Worm (Caenorhabditis elegans) whole organism, L3 larva: ENCODE results near the gene par-3.

ENCODE experiments used
- R02D3.7 ChIP-seq: fragments of 150-350 bp; optimal IDR thresholded peaks from 2 replicates; lab custom pipeline; 2014; ENCODE audit warnings: missing biosample characterization, missing genetic modification characterization
- ZK546.5 ChIP-seq: sonication (generic microtip); optimal IDR thresholded peaks from 2 replicates; lab custom pipeline; 2017; ENCODE audit warnings: missing biosample characterization, missing genetic modification characterization
- aly-2 ChIP-seq: fragments of 150-350 bp; optimal IDR thresholded peaks from 2 replicates; lab custom pipeline; 2014; ENCODE audit warnings: missing biosample characterization, missing genetic modification characterization
- ama-1 ChIP-seq: fragments of 150-350 bp; optimal IDR thresholded peaks from 2 replicates; lab custom pipeline; 2018
- ceh-16 ChIP-seq: sonication (generic microtip); optimal IDR thresholded peaks from 2 replicates; lab custom pipeline; 2017; ENCODE audit warnings: missing biosample characterization, missing genetic modification characterization
- ceh-28 ChIP-seq: fragments of 150-350 bp; optimal IDR thresholded peaks from 2 replicates; lab custom pipeline; 2014; ENCODE audit warnings: missing biosample characterization, missing genetic modification reagents, missing genetic modification characterization
- ceh-82 ChIP-seq: fragments of 150-350 bp; optimal IDR thresholded peaks from 2 replicates; lab custom pipeline; 2014; ENCODE audit warnings: missing biosample characterization, missing genetic modification characterization
- ceh-9 ChIP-seq: sonication (generic microtip); optimal IDR thresholded peaks from 2 replicates; lab custom pipeline; 2018; ENCODE audit warnings: missing biosample characterization, missing genetic modification characterization
- daf-12 ChIP-seq: fragments of 150-350 bp; optimal IDR thresholded peaks from 2 replicates; lab custom pipeline; 2014; ENCODE audit warnings: missing biosample characterization, missing genetic modification reagents, missing genetic modification characterization
- egl-27 ChIP-seq: sonication (generic microtip); optimal IDR thresholded peaks from 4 replicates; lab custom pipeline; 2017; ENCODE audit warnings: missing biosample characterization, missing genetic modification reagents, missing genetic modification characterization
- elt-1 ChIP-seq: fragments of 150-350 bp; optimal IDR thresholded peaks from 2 replicates; lab custom pipeline; 2014; ENCODE audit warnings: missing biosample characterization, missing genetic modification characterization
- elt-2 ChIP-seq: sonication (generic microtip); optimal IDR thresholded peaks from 2 replicates; lab custom pipeline; 2016; ENCODE audit warnings: missing genetic modification reagents, mild to moderate bottlenecking, missing genetic modification characterization, missing compliant biosample characterization
- elt-3 ChIP-seq, 3 experiments: fragments of 150-350 bp in 1 of 3; sonication (generic microtip) in 2 of 3; optimal IDR thresholded peaks; 2 replicates in 2 of 3; 4 replicates in 1 of 3; lab custom pipeline; 2014 to 2017; ENCODE audit warnings: missing biosample characterization in 3 of 3, missing genetic modification characterization in 3 of 3
- eor-1 ChIP-seq, 2 experiments: fragments of 150-350 bp; optimal IDR thresholded peaks; 2 replicates each; lab custom pipeline; 2014 to 2018; ENCODE audit warnings: missing biosample characterization in 2 of 2, missing genetic modification characterization in 2 of 2
- fkh-10 ChIP-seq: sonication (generic microtip); optimal IDR thresholded peaks from 2 replicates; lab custom pipeline; 2017; ENCODE audit warnings: missing biosample characterization, missing genetic modification reagents, missing genetic modification characterization
- fkh-2 ChIP-seq: fragments of 150-350 bp; optimal IDR thresholded peaks from 2 replicates; lab custom pipeline; 2014; ENCODE audit warnings: missing biosample characterization, missing genetic modification reagents, missing genetic modification characterization
- hmg-11 ChIP-seq: sonication (generic microtip); optimal IDR thresholded peaks from 2 replicates; lab custom pipeline; 2016; ENCODE audit warnings: missing genetic modification characterization, missing compliant biosample characterization
- jun-1 ChIP-seq: fragments of 150-350 bp; optimal IDR thresholded peaks from 2 replicates; lab custom pipeline; 2014; ENCODE audit warnings: missing biosample characterization, missing genetic modification reagents, missing genetic modification characterization
- lin-15B ChIP-seq: fragments of 150-350 bp; optimal IDR thresholded peaks from 2 replicates; lab custom pipeline; 2014; ENCODE audit warnings: missing biosample characterization, missing genetic modification characterization
- lsy-12 ChIP-seq: sonication (generic microtip); optimal IDR thresholded peaks from 2 replicates; lab custom pipeline; 2016; ENCODE audit warnings: mild to moderate bottlenecking, missing genetic modification characterization, missing compliant biosample characterization
- mml-1 ChIP-seq: fragments of 150-350 bp; sonication (generic microtip); optimal IDR thresholded peaks from 3 replicates; lab custom pipeline; 2014; ENCODE audit warnings: missing biosample characterization, missing genetic modification characterization
- nhr-11 ChIP-seq: fragments of 150-350 bp; optimal IDR thresholded peaks from 2 replicates; lab custom pipeline; 2014; ENCODE audit warnings: missing biosample characterization, missing genetic modification characterization
- nhr-12 ChIP-seq: fragments of 150-350 bp; optimal IDR thresholded peaks from 2 replicates; lab custom pipeline; 2014; ENCODE audit warnings: missing biosample characterization, missing genetic modification characterization
- nhr-237 ChIP-seq: fragments of 150-350 bp; optimal IDR thresholded peaks from 2 replicates; lab custom pipeline; 2014; ENCODE audit warnings: missing biosample characterization, missing genetic modification characterization
- nhr-25 ChIP-seq: sonication (generic microtip); optimal IDR thresholded peaks from 2 replicates; lab custom pipeline; 2017; ENCODE audit warnings: missing biosample characterization, missing genetic modification characterization
- nhr-28 ChIP-seq: fragments of 150-350 bp; optimal IDR thresholded peaks from 2 replicates; lab custom pipeline; 2014; ENCODE audit warnings: missing biosample characterization, missing genetic modification characterization
- nhr-77 ChIP-seq: fragments of 150-350 bp; optimal IDR thresholded peaks from 2 replicates; lab custom pipeline; 2014; ENCODE audit warnings: missing biosample characterization, missing genetic modification characterization
- pqm-1 ChIP-seq: fragments of 150-350 bp; optimal IDR thresholded peaks from 2 replicates; lab custom pipeline; 2017; ENCODE audit warnings: missing biosample characterization, missing genetic modification characterization, inconsistent platforms
- sea-2 ChIP-seq: fragments of 150-350 bp; sonication (generic microtip); optimal IDR thresholded peaks from 4 replicates; lab custom pipeline; 2014; ENCODE audit warnings: missing biosample characterization, missing genetic modification reagents, missing genetic modification characterization
- snpc-4 ChIP-seq: fragments of 150-350 bp; optimal IDR thresholded peaks from 2 replicates; lab custom pipeline; 2014; ENCODE audit warnings: missing biosample characterization, missing genetic modification characterization
- tbx-2 ChIP-seq: sonication (generic microtip); optimal IDR thresholded peaks from 2 replicates; lab custom pipeline; 2016; ENCODE audit warnings: mild to moderate bottlenecking, missing genetic modification characterization, missing compliant biosample characterization
- ztf-11 ChIP-seq: fragments of 150-350 bp; optimal IDR thresholded peaks from 2 replicates; lab custom pipeline; 2014; ENCODE audit warnings: missing biosample characterization, missing genetic modification characterization
- ztf-4 ChIP-seq: fragments of 150-350 bp; optimal IDR thresholded peaks from 2 replicates; lab custom pipeline; 2014; ENCODE audit warnings: missing biosample characterization, missing genetic modification characterization

par-3 gene

DNA sequence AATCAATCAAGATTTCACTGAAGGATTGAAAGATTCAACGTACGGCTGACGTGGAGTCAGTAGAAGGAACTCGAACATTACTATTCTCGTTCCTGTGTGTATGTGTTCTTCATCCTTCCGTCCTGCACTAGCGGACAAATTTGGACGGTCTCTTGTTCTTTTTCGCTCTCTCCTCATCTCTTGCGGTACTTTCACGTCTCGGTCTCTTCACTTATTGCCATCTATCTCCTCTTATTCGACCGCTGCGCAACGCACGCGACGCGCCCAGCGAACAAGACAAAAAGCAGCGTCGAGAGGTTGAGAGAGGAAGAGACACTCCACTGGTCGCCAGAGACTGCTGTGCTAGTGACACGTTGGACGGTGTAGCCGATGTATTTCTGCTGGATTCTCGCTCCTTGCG is 51.4 kb downstream of the par-3 start (continued):
- TF ChIP-seq pqm-1 (no peak), jun-1 (tag; lab: Kevin White, UChicago) (peak; percentile 78), aly-2 (tag; lab: Kevin White, UChicago) (no peak), daf-12 (tag; lab: Kevin White, UChicago) (no peak)

DNA sequence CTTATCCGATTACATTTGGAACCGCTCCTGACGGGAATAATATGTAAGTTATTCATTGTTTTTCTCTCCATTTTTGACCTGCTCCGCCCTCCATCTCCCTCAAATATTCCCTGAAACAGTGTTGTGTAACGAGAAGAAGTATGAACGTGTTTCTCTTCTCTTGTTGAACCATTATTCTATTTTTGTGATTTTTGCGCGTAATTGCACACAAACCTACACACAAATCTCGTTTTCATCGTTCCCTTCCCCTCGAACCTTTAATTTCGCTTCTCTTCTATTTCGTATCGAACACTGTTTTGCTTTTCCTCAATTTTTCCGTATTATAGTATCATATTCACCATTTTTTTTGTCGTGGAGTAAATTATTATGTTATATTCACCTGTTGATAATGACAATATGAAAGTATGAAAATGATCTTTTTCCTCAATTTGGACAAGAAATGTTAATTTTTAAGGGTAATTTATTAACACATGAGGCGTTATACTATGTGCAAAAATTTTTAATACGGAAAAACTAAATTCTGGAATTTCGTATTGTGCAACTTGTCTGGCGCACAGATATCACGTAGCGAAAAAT is 53.2 kb downstream of the par-3 start:
- TF ChIP-seq hmg-11 (tag; lab: Kevin White, UChicago) (no peak), ceh-28 (tag; lab: Kevin White, UChicago) (no peak), ceh-16 (tag; lab: Kevin White, UChicago) (no peak), elt-2 (tag; lab: Kevin White, UChicago) (peak; percentile 3), nhr-28 (tag; lab: Kevin White, UChicago) (no peak), ama-1 (lab: Kevin White, UChicago) (peak; percentile 77), ztf-11 (tag; lab: Kevin White, UChicago) (no peak), nhr-237 (tag; lab: Kevin White, UChicago) (no peak), ceh-82 (tag; lab: Kevin White, UChicago) (no peak), eor-1 (tag; optimal IDR thresholded peaks at IDR 0.05; lab: Kevin White, UChicago) (no peak), lsy-12 (tag; lab: Kevin White, UChicago) (peak; percentile 18), nhr-12 (tag; lab: Kevin White, UChicago) (no peak)

DNA sequence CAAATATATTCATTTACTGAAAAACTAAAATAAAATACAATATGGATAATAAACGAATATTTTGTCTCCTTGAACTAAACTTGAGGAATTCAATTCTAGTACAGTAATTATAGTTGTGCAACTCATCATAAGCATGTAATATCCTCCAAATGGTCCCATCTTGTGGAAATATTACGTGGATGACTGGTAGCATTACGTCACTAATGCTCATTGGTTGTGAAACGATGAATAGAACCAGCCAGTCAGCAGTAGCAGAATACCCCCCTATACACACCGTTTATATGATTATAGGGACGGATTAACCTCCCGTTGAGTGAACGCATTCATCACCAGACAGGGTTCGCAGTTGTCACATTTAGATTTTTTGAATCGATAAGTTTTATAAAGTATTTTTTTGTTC is 54.4 kb downstream of the par-3 start:
- TF ChIP-seq ama-1 (lab: Kevin White, UChicago) (no peak), mml-1 (tag; lab: Kevin White, UChicago) (no peak), ztf-4 (no peak), R02D3.7 (tag; lab: Kevin White, UChicago) (no peak), elt-2 (tag; lab: Kevin White, UChicago) (no peak), jun-1 (tag; lab: Kevin White, UChicago) (no peak)

DNA sequence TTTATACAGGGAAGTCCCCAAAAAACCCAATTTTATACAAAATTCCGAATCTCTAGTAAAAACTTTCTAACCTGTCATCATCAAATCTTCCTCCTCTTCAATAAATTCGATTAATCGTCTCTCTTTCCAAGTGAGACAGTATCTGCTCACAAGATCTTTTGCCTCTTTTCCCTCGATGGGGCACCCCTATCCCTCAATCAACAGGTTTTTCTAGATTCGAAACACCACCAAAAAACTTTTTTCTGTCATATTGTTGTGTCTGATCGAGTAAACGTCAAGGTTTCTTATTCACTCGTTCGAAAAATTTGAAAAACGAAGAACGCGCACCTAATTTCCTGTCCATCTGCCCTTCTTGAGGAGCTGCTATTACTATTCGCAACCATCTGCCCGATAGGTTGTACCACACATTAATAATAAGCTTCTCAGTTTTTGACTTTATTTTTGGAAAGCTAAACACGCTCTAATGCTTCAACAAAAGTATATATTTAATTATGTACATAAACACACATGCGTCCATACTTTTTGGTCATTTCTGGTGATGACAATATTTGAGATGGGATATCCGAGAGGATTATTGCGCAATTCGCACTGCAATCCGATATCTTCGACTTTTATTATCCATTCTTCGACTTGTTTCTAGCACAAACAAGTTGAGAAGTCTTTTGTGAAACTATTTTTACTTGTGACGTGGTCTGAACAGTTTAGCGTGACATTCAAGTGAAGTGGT is 55.2 kb downstream of the par-3 start:
- TF ChIP-seq fkh-10, result no peak
- peak; percentile 48 for TF ChIP-seq elt-1 (tag; lab: Kevin White, UChicago)
- no peak for TF ChIP-seq ceh-16 (tag; lab: Kevin White, UChicago)
- TF ChIP-seq nhr-25 (tag; lab: Kevin White, UChicago), result peak; percentile 7
- no peak for TF ChIP-seq hmg-11 (tag; lab: Kevin White, UChicago)

DNA sequence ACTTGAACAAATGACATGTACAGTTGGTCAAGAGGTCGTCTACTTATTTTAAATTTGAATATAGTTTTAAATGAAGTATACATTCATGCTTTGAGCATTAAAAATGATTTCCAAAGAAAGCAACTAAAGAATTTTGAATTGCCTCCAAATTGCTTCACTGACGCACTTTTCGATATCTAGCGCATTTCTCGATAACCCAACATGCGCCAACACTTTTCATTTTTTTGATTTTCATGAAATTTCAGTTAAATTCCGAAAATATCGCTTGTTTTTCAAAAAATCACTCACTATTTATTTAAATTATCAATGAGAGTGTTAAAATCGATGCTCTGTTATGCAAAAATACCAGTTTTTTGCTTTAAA is 55.8 kb downstream of the par-3 start:
- peak; percentile 21 for TF ChIP-seq lin-15B (tag; lab: Kevin White, UChicago)
- TF ChIP-seq tbx-2 (tag; lab: Kevin White, UChicago), result no peak

DNA sequence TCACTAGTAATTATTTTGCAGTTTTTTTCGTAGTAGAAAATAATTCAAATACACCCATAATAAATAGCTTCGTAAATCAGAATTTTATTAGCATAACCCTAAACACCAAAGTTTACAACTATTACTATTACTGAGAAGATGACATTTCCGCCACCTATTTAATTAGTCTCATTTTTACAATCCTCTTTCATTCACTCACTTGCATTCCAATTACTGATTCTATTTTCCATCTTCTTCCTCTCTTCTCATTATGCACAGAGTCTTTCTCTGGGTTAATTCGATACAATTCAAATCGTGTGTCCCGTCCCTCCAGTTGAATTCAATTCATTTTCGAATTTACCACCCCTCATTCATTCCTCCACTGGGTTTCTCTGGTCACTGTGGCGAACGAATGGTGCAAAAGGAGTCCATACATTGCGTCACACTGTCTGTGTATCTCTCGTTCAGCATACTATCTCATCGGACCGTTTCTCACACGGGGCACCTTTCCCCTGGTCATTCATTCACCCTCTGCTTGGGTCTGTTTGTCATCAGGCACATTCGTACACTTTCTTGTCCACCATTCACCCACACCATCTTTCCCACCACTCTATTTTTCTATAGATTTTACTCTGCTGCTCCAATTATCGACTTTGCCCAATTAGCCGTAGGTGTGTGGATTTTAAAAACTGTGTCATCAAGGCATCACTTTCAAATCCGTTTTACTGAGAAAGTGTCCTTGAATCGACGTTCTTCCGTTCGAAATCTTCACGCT is 56.4 kb downstream of the par-3 start:
- TF ChIP-seq ama-1 (lab: Kevin White, UChicago) (no peak), tbx-2 (tag; lab: Kevin White, UChicago) (no peak)

DNA sequence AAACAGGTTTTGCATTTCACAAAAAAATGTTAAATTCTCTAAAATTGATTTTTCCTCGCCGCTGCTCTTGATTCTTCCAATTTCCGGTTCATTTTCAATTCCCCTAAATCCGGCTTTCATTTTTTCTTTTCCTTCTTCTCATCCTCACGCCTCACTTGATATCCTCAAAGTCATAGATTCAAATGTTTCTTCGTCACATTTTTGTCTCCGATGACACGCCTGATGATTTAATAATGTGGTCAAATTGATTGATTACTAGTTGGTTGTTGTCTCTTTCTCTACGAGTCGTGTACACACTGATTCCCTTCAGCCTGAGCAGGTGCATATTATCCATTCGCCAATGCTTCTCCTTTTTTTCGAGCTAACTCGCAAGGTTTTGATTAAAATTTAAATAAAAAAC is 57.5 kb downstream of the par-3 start:
- TF ChIP-seq ceh-82 (tag; lab: Kevin White, UChicago), result no peak
- no peak for TF ChIP-seq mml-1 (tag; lab: Kevin White, UChicago)
- TF ChIP-seq, all 47 proteins: peak for 0

DNA sequence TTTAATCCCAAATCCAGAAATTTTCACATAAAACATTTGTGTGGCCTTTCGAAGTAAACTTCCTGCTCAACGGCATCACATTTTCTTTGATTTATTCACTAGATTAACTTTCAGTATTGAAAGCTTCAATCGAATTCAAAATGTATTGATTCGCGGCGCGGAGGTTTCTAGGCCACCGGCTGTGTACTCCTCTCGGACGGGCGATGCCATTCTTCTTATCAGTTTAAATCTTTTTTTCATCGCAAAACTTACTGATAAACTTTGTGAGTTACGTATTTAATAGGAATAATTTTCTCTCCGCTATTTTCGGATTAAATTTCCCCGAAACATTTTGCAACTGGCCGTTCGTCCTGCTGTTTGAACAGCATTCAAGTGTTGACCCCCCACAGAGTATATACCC is 57.9 kb downstream of the par-3 start:
- TF ChIP-seq tbx-2 (tag; lab: Kevin White, UChicago) (no peak), pqm-1 (peak; percentile 87), ama-1 (lab: Kevin White, UChicago) (no peak), snpc-4 (tag; lab: Kevin White, UChicago) (peak; percentile 85), aly-2 (tag; lab: Kevin White, UChicago) (no peak), ztf-11 (tag; lab: Kevin White, UChicago) (no peak), ztf-4 (no peak), elt-3 (tag; optimal IDR thresholded peaks at IDR 0.05; lab: Kevin White, UChicago) (no peak), nhr-25 (tag; lab: Kevin White, UChicago) (peak; percentile 24), nhr-237 (tag; lab: Kevin White, UChicago) (no peak), fkh-2 (tag; lab: Kevin White, UChicago) (no peak), egl-27 (tag; lab: Kevin White, UChicago) (no peak), nhr-77 (tag; lab: Kevin White, UChicago) (no peak), elt-2 (tag; lab: Kevin White, UChicago) (peak; percentile 91), ceh-28 (tag; lab: Kevin White, UChicago) (peak; percentile 79), sea-2 (GFP tag; lab: Kevin White, UChicago) (no peak), nhr-28 (tag; lab: Kevin White, UChicago) (no peak), ZK546.5 (no peak), R02D3.7 (tag; lab: Kevin White, UChicago) (peak; percentile 42), ceh-9 (tag; lab: Kevin White, UChicago) (no peak), nhr-11 (tag; lab: Kevin White, UChicago) (no peak), elt-1 (tag; lab: Kevin White, UChicago) (peak; percentile 50), fkh-10 (no peak)
